Fruit fly (Drosophila melanogaster): Measurements from ENCODE around the gene CIA30.

- TF ChIP-seq insv (optimal IDR thresholded peaks at IDR 0.05): no peak
- no peak for TF ChIP-seq ttk (optimal IDR thresholded peaks at IDR 0.05)
- TF ChIP-seq Sin3A (optimal IDR thresholded peaks at IDR 0.05): no peak
- TF ChIP-seq Myc (optimal IDR thresholded peaks at IDR 0.05): no peak
Measured at dm6 chr3R:29722238-29722637, 14.5 kb upstream of the CIA30 start, which contains the start of gene CG34296.

Measured in Kc167 (cell line).